Worm (Caenorhabditis elegans): ENCODE results near the gene Y51A2D.18.

The Y51A2D.18 gene

DNA sequence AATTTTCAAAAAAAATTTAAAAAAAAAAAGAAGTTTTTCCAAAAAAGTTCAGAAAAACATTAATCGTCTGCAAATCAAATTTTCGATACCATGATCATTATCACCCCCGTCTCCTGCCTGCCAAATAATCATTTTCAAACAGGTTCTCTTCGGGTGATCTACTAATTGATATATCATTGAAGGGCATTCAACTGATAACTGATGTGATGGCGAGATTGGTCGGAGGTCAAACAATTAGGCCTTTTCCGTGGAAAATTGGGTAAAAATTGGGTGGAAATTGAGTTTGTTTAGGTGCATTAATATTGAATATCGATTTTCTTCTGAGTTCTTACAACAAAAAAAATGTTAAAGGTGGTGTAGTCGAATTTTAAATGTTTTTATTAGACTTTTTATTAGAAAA lies at the start of gene Y51A2D.18:
Y51A2D.18 (minus strand) TSS at position 101 of the 400 bp plus-strand sequence.
- no peak for TF ChIP-seq scrt-1 (GFP tag; IDR thresholded peaks at IDR 0.05)
- no peak for TF ChIP-seq hmbx-1 (tag; optimal IDR thresholded peaks at IDR 0.05)
- TF ChIP-seq ets-7 (tag; optimal IDR thresholded peaks at IDR 0.05) = no peak
- TF ChIP-seq pes-1 (GFP tag; IDR thresholded peaks at IDR 0.05) = no peak
- TF ChIP-seq flt-1 (GFP tag; IDR thresholded peaks at IDR 0.05) = no peak
- TF ChIP-seq hnd-1 (tag; optimal IDR thresholded peaks at IDR 0.05) = no peak
- TF ChIP-seq sea-1 (GFP tag; conservative IDR thresholded peaks at IDR 0.05) = no peak
- TF ChIP-seq hmg-4 (GFP tag; optimal IDR thresholded peaks at IDR 0.05) = no peak
- no peak for TF ChIP-seq ceh-36 (tag; optimal IDR thresholded peaks at IDR 0.05)
- TF ChIP-seq tra-4 (tag; optimal IDR thresholded peaks at IDR 0.05) = no peak
- no peak for TF ChIP-seq aly-1 (tag; optimal IDR thresholded peaks at IDR 0.05)
- TF ChIP-seq B0310.2 (tag; optimal IDR thresholded peaks at IDR 0.05) = no peak
- TF ChIP-seq tbx-37 (GFP tag; conservative IDR thresholded peaks at IDR 0.05) = no peak
- no peak for TF ChIP-seq F13C5.2 (tag; optimal IDR thresholded peaks at IDR 0.05)
- TF ChIP-seq ceh-13 (GFP tag; optimal IDR thresholded peaks at IDR 0.05) = no peak
- TF ChIP-seq ama-1 (optimal IDR thresholded peaks at IDR 0.05) = no peak

DNA sequence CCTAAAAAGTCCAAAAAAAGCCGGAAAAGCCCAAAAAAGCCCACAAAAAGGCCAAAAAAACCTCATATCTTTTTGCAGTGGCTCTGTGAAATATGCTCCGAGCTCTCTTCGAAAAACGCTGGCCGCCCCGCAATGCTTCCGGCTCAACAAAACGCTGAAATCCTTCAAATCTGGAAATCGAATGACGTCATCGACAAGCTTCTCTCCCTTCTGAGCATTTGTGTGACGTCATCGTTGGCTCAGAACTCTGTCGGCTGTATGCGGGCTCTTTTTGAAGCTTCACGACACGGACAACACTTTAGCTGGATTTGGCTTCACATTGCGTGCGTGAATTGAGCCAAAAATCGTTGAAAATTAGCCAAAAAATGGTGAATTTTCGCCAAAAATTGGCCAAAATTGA lies 49.0 kb upstream of the Y51A2D.18 start:
- TF ChIP-seq tbx-11 (GFP tag; IDR thresholded peaks at IDR 0.05) = no peak
- TF ChIP-seq tbx-37 (GFP tag; conservative IDR thresholded peaks at IDR 0.05) = no peak
- no peak for TF ChIP-seq ets-7 (tag; optimal IDR thresholded peaks at IDR 0.05)
- no peak for TF ChIP-seq ceh-13 (GFP tag; optimal IDR thresholded peaks at IDR 0.05)
- no peak for TF ChIP-seq flt-1 (GFP tag; IDR thresholded peaks at IDR 0.05)
- no peak for TF ChIP-seq pes-1 (GFP tag; IDR thresholded peaks at IDR 0.05)
- no peak for TF ChIP-seq B0310.2 (tag; optimal IDR thresholded peaks at IDR 0.05)

DNA sequence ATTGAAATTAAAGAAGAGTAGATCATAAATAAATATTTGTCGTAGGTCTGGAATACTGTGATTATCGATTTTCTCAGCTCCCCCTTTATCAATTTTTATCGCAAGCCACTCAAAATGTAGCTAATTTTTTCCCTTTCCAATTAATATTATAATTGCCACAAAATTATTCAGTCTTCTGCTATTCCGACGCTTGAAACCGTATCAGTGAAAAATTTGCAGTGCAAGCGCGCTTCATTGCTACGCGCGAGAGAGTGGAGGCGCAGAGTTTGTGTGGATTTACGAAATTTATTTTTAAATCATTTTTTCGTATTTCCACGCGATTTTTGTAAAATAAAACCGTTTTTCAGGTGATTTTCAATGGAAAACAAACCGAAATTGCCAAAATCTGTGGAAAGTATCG lies 46.5 kb upstream of the Y51A2D.18 start, which contains the start of gene ints-5:
ints-5 (plus strand) TSS at position 348 of the 400 bp plus-strand sequence.
- no peak for TF ChIP-seq B0310.2 (tag; optimal IDR thresholded peaks at IDR 0.05)
- TF ChIP-seq hmg-4 (GFP tag; optimal IDR thresholded peaks at IDR 0.05) = no peak
- no peak for TF ChIP-seq F13C5.2 (tag; optimal IDR thresholded peaks at IDR 0.05)
- TF ChIP-seq pes-1 (GFP tag; IDR thresholded peaks at IDR 0.05) = no peak
- TF ChIP-seq ceh-13 (GFP tag; optimal IDR thresholded peaks at IDR 0.05) = no peak
- no peak for TF ChIP-seq sea-1 (GFP tag; conservative IDR thresholded peaks at IDR 0.05)

DNA sequence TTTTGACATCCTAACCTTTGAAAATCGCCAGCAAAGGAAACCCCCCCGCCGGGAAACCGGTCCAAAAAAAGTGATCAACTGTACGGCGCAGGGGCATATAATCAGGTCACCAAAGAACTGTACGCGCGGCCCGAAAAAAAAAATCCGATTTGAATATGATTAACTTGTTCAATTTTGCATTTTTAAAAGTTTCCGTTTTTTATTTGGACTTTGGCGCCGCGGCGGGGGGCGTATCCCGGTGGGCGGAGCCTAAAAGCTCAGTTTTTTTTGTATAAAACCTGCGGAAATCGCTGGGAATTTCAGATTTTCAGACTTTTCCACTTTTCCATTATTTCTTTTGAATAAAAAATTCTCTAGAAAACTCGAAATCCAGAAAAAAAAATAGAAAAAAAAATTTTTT lies 37.4 kb upstream of the Y51A2D.18 start, which contains the start of gene hmit-1.2:
hmit-1.2 (plus strand) TSS at position 301 of the 400 bp plus-strand sequence.
- TF ChIP-seq sea-1 (GFP tag; conservative IDR thresholded peaks at IDR 0.05) = no peak
- no peak for TF ChIP-seq tbx-11 (GFP tag; IDR thresholded peaks at IDR 0.05)

DNA sequence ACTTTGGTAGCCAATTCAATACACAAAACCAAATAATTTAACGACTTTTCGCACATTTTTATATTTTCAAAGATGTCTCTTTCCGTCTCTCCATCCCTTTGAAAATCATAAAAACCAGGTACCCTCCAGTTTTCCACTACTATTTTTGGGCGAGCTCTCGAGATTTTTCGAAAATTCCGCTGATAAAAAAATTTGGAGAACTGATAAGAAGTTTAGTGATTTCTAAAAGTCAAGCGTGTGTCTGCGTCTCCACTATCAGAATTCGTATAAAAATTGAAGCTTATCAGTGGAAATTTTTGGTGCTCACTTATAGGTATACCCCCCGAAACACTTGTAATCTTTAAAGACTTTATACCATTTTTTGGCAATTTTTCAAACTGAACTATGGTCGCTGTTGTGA lies 29.4 kb upstream of the Y51A2D.18 start, which contains the start of gene hmit-1.1:
hmit-1.1 (plus strand) TSS at position 294 of the 400 bp plus-strand sequence.
- no peak for TF ChIP-seq hmbx-1 (tag; optimal IDR thresholded peaks at IDR 0.05)

DNA sequence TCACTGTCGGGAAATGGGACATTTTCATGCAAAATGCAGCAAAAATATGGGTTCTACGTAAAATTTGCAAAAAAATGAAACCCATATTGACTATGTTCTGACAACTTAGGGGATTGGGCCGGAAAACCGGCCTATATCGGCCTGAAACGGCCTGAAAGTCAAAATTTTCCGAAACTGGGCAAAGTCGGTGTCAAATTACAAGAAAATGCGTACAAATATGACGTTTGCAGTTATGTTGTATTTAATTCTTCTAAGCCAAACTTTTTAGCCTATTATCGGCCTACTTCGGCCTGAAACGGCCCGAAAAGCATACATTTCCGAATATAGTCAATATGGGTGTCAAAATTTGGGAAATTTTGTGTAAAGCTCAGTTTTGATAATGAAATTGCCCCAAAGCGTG lies 24.8 kb upstream of the Y51A2D.18 start:
- TF ChIP-seq pes-1 (GFP tag; IDR thresholded peaks at IDR 0.05) = no peak
- no peak for TF ChIP-seq sea-1 (GFP tag; conservative IDR thresholded peaks at IDR 0.05)
- TF ChIP-seq ama-1 (optimal IDR thresholded peaks at IDR 0.05) = no peak
- TF ChIP-seq ets-7 (tag; optimal IDR thresholded peaks at IDR 0.05) = no peak
- TF ChIP-seq hnd-1 (tag; optimal IDR thresholded peaks at IDR 0.05) = no peak

DNA sequence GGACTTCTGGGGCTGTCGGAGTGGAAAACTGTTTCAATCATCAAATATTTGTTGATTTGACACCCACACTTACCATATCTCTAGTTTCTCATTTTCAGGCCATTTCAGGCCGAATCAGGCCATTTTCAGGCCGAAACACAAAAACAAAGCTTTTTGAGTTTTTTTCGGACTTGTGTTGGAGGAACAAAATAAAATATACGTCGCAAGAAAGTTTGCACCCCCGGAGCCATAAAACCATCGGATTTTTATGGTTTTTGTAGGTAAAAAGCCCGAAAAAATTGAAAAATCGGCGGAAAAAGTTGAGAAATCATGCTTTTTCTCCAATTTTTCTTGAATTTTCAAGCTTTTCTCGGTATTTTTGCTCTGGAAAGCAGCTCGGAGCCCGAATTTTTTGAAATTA lies 21.5 kb upstream of the Y51A2D.18 start, which contains the start of gene Y51A2D.1:
Y51A2D.1 (plus strand) TSS at position 301 of the 400 bp plus-strand sequence.
- TF ChIP-seq ama-1 (optimal IDR thresholded peaks at IDR 0.05) (no peak), sea-1 (GFP tag; conservative IDR thresholded peaks at IDR 0.05) (no peak), flt-1 (GFP tag; IDR thresholded peaks at IDR 0.05) (no peak), hmg-4 (GFP tag; optimal IDR thresholded peaks at IDR 0.05) (no peak), ets-7 (tag; optimal IDR thresholded peaks at IDR 0.05) (no peak), ceh-36 (tag; optimal IDR thresholded peaks at IDR 0.05) (no peak), aly-1 (tag; optimal IDR thresholded peaks at IDR 0.05) (no peak), tbx-37 (GFP tag; conservative IDR thresholded peaks at IDR 0.05) (no peak), pes-1 (GFP tag; IDR thresholded peaks at IDR 0.05) (no peak), B0310.2 (tag; optimal IDR thresholded peaks at IDR 0.05) (no peak), hmbx-1 (tag; optimal IDR thresholded peaks at IDR 0.05) (no peak), scrt-1 (GFP tag; IDR thresholded peaks at IDR 0.05) (no peak), tra-4 (tag; optimal IDR thresholded peaks at IDR 0.05) (no peak), tbx-11 (GFP tag; IDR thresholded peaks at IDR 0.05) (no peak)

DNA sequence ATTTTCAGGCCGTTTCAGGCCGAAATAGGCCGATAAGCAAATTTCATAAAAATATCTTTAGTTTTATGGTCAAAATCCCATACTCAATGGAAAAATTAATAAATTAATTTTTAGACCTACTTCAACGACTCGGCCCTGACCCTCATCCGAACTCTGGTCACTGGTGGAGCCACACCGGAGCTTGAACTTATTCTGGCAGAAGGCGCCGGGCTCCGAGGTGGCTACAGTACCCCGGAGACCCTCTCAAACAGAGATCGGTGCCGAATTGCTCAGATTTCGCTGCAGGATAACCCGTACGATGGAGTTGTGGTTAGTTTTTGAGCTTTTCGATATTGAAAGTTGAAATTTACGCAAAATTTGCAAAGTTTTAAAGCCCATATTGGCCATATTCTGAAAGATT lies 19.7 kb upstream of the Y51A2D.18 start:
- TF ChIP-seq ets-7 (tag; optimal IDR thresholded peaks at IDR 0.05) = no peak
- no peak for TF ChIP-seq ama-1 (optimal IDR thresholded peaks at IDR 0.05)
- peak; percentile 4 for TF ChIP-seq ceh-13 (GFP tag; optimal IDR thresholded peaks at IDR 0.05)

DNA sequence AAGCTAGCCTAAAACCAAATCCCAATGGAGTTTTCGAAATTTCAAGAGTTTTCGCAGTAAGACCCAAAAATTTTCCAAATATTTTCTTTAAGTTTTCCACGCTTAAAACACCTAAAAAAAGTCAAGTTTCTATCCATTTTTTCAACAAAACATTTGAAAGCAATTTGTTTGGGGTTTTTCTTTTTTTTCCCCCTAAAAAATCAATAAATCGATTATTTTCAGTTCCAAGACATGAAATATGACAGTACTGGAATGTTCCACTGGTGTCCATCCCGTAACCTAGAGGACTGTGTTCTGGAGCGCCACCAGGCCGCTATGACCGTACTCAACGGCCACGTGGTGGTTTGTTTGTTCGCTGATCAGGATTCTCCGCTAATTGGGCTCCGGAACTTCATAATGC lies 17.6 kb upstream of the Y51A2D.18 start:
- TF ChIP-seq hmbx-1 (tag; optimal IDR thresholded peaks at IDR 0.05) (no peak), ceh-13 (GFP tag; optimal IDR thresholded peaks at IDR 0.05) (no peak), B0310.2 (tag; optimal IDR thresholded peaks at IDR 0.05) (no peak), hmg-4 (GFP tag; optimal IDR thresholded peaks at IDR 0.05) (no peak), ama-1 (optimal IDR thresholded peaks at IDR 0.05) (no peak), hnd-1 (tag; optimal IDR thresholded peaks at IDR 0.05) (no peak), sea-1 (GFP tag; conservative IDR thresholded peaks at IDR 0.05) (no peak), tbx-37 (GFP tag; conservative IDR thresholded peaks at IDR 0.05) (no peak), ets-7 (tag; optimal IDR thresholded peaks at IDR 0.05) (no peak), F13C5.2 (tag; optimal IDR thresholded peaks at IDR 0.05) (no peak), pes-1 (GFP tag; IDR thresholded peaks at IDR 0.05) (no peak)

Data from whole organism, early embryonic.